Fruit fly (Drosophila melanogaster): ENCODE measurements around the gene mgl.
A peak's percentile ranks its signal among the peaks of the same experiment; 100 is the strongest.

dm6 chrX:9352112-9353096, 147.5 kb downstream of the mgl start:
- peak; percentile 77 for TF ChIP-seq Asciz (GFP tag; optimal IDR thresholded peaks at IDR 0.05)
- peak; percentile 4 for TF ChIP-seq CG2116 (GFP tag; optimal IDR thresholded peaks at IDR 0.05)
- no peak for TF ChIP-seq Dref (GFP tag; IDR thresholded peaks at IDR 0.05)
- TF ChIP-seq CG6175 (GFP tag; IDR thresholded peaks at IDR 0.05): peak; percentile 63; the same call in 2 of the 3 replicates
- no peak for TF ChIP-seq CG8290 (GFP tag; optimal IDR thresholded peaks at IDR 0.05)
- peak in 1 of 2 experiments; percentile 88 for TF ChIP-seq CG8290 (tag; optimal IDR thresholded peaks at IDR 0.05)
- TF ChIP-seq hb (GFP tag; IDR thresholded peaks at IDR 0.05; ENCODE audit: partially characterized antibody): no peak
- peak; percentile 66 for TF ChIP-seq CG1233 (GFP tag; optimal IDR thresholded peaks at IDR 0.05)
- no peak for TF ChIP-seq CG17912 (GFP tag; optimal IDR thresholded peaks at IDR 0.05)

Data from whole organism, embryonic.